Worm (Caenorhabditis elegans) whole organism, L4 larva: ENCODE measurements around the gene ddb-1.

Experiments
- F26F4.8 ChIP-seq: fragments of 200-800 bp; sonication (Bioruptor generic); conservative IDR thresholded peaks from 2 replicates; pipeline ENCODE4 v1.3.6; 2022; ENCODE audit warnings: missing genetic modification characterization, missing compliant biosample characterization
- Y5F2A.4 ChIP-seq: fragments of 200-800 bp; sonication (Bioruptor generic); optimal IDR thresholded peaks from 2 replicates; lab custom pipeline; 2018; ENCODE audit warnings: mild to moderate bottlenecking, missing genetic modification characterization, missing compliant biosample characterization
- fkh-10 ChIP-seq: fragments of 150-350 bp; optimal IDR thresholded peaks from 2 replicates; lab custom pipeline; 2014; ENCODE audit warnings: missing biosample characterization, missing genetic modification reagents, missing genetic modification characterization
- jun-1 ChIP-seq: fragments of 150-350 bp; optimal IDR thresholded peaks from 2 replicates; lab custom pipeline; 2014; ENCODE audit warnings: missing biosample characterization, missing genetic modification reagents, missing genetic modification characterization
- mxl-3 ChIP-seq: fragments of 200-800 bp; sonication (Bioruptor generic); optimal IDR thresholded peaks from 2 replicates; lab custom pipeline; 2018; ENCODE audit warnings: mild to moderate bottlenecking, missing genetic modification characterization, missing compliant biosample characterization

DNA sequence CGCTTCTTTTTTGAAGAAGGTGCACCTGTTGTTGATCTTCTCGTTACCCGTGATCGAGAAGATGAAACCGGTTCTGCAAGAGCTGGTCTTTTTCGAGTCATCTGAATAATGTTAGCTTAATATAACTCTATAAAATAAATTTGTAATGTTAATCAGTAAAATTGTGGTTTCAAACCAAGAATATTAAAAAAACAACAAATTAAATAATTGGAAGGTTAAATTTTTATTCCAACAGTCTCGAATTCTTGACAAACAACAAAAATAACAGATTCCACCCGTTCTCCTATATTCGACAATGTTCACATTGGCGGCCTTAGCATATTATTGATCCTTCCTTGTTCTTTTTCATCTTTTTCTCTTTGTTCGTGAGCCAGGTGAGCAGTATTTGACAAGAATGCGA is 28.9 kb downstream of the ddb-1 start, which contains the start of gene mig-32:
- TF ChIP-seq mxl-3 (GFP tag; lab: Kevin White, UChicago) (no peak), fkh-10 (GFP tag; lab: Kevin White, UChicago) (no peak), jun-1 (tag; lab: Kevin White, UChicago) (no peak), F26F4.8 (GFP tag; lab: Robert Waterston, UW) (no peak), Y5F2A.4 (GFP tag; lab: Kevin White, UChicago) (no peak)
